Worm (Caenorhabditis elegans): ENCODE measurements around the gene K10D11.7.
A peak's percentile ranks its signal among the peaks of the same experiment; 100 is the strongest.

The K10D11.7 gene

DNA sequence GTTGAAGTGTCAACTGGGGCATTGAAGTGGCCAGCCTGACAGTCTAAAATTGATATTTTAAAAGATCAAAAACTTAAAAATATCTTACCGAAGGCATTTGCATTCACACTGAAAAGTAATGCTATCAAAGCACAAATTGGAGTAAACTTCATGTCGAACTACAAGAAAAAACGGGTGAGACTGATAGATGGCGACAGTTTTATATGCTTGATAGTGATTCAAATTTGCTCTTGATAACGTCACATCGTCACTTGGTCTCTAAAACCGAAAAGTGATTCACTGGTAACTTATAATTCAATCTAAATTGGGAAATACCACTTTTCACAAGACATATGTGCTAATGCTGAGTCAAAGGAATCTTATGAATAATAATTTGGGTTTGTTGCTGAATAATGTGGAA is 4.2 kb downstream of the K10D11.7 start, which contains the start of gene K10D11.5:
Gene K10D11.5, minus strand, starts transcription at position 215 of the 400 bp plus-strand sequence.
- TF ChIP-seq Y48G9A.11 (GFP tag; IDR thresholded peaks at IDR 0.05) (no peak), nhr-111 (GFP tag; optimal IDR thresholded peaks at IDR 0.05) (no peak), ceh-32 (tag; optimal IDR thresholded peaks at IDR 0.05; ENCODE audit: poor library complexity) (no peak), F37D6.2 (tag; optimal IDR thresholded peaks at IDR 0.05) (no peak), pha-4 (GFP tag; IDR thresholded peaks at IDR 0.05) (no peak), pha-4 (tag; optimal IDR thresholded peaks at IDR 0.05) (no peak), dpl-1 (GFP tag; optimal IDR thresholded peaks at IDR 0.05) (no peak), mes-2 (tag; optimal IDR thresholded peaks at IDR 0.05; ENCODE audit: poor library complexity, severe bottlenecking) (no peak), ztf-7 (tag; optimal IDR thresholded peaks at IDR 0.05) (no peak), mep-1 (tag; optimal IDR thresholded peaks at IDR 0.05) (no peak), F10B5.3 (tag; optimal IDR thresholded peaks at IDR 0.05) (no peak), gei-8 (GFP tag; optimal IDR thresholded peaks at IDR 0.05) (no peak), ceh-82 (tag; optimal IDR thresholded peaks at IDR 0.05) (no peak), lin-38 (GFP tag; IDR thresholded peaks at IDR 0.05) (no peak), aly-2 (tag; optimal IDR thresholded peaks at IDR 0.05) (no peak), spr-3 (GFP tag; optimal IDR thresholded peaks at IDR 0.05) (no peak), zfp-2 (tag; optimal IDR thresholded peaks at IDR 0.05) (no peak), lir-3 (tag; optimal IDR thresholded peaks at IDR 0.05) (no peak), ceh-44 (GFP tag; IDR thresholded peaks at IDR 0.05) (no peak), zip-11 (GFP tag; IDR thresholded peaks at IDR 0.05) (no peak), Y105C5A.15 (GFP tag; IDR thresholded peaks at IDR 0.05) (no peak), dve-1 (tag; optimal IDR thresholded peaks at IDR 0.05; ENCODE audit: insufficient read depth) (no peak), tag-97 (GFP tag; IDR thresholded peaks at IDR 0.05) (no peak), duxl-1 (tag; optimal IDR thresholded peaks at IDR 0.05; ENCODE audit: poor library complexity) (no peak), fos-1 (tag; optimal IDR thresholded peaks at IDR 0.05) (no peak), pqm-1 (tag; optimal IDR thresholded peaks at IDR 0.05) (peak; percentile 68), vab-7 (GFP tag; IDR thresholded peaks at IDR 0.05) (no peak), nhr-11 (tag; optimal IDR thresholded peaks at IDR 0.05) (no peak), hlh-30 (tag; optimal IDR thresholded peaks at IDR 0.05; ENCODE audit: insufficient read depth) (no peak), ces-1 (GFP tag; optimal IDR thresholded peaks at IDR 0.05) (no peak), nhr-6 (tag; optimal IDR thresholded peaks at IDR 0.05) (no peak), Y75B8A.6 (GFP tag; IDR thresholded peaks at IDR 0.05) (no peak), ceh-20 (GFP tag; IDR thresholded peaks at IDR 0.05) (no peak), nhr-28 (tag; optimal IDR thresholded peaks at IDR 0.05) (peak; percentile 75), F49E8.2 (tag; optimal IDR thresholded peaks at IDR 0.05; ENCODE audit: borderline replicate concordance) (no peak), snpc-4 (tag; optimal IDR thresholded peaks at IDR 0.05) (no peak), F26F4.8 (GFP tag; conservative IDR thresholded peaks at IDR 0.05) (no peak), unc-39 (tag; optimal IDR thresholded peaks at IDR 0.05) (no peak), hlh-11 (tag; optimal IDR thresholded peaks at IDR 0.05) (peak; percentile 44), lin-1 (GFP tag; IDR thresholded peaks at IDR 0.05) (no peak), egl-27 (tag; optimal IDR thresholded peaks at IDR 0.05) (no peak), arid-1 (GFP tag; conservative IDR thresholded peaks at IDR 0.05) (no peak), fkh-10 (GFP tag; optimal IDR thresholded peaks at IDR 0.05) (no peak), F44E2.7 (GFP tag; IDR thresholded peaks at IDR 0.05) (no peak), jun-1 (tag; optimal IDR thresholded peaks at IDR 0.05) (no peak), daf-19 (GFP tag; conservative IDR thresholded peaks at IDR 0.05) (no peak), R02D3.7 (tag; optimal IDR thresholded peaks at IDR 0.05) (no peak), nhr-10 (tag; optimal IDR thresholded peaks at IDR 0.05) (no peak), mxl-3 (GFP tag; optimal IDR thresholded peaks at IDR 0.05) (no peak), lim-7 (GFP tag; IDR thresholded peaks at IDR 0.05) (no peak), nhr-102 (tag; optimal IDR thresholded peaks at IDR 0.05) (no peak), nhr-48 (tag; optimal IDR thresholded peaks at IDR 0.05) (no peak), php-3 (GFP tag; IDR thresholded peaks at IDR 0.05) (peak; percentile 56; the same call in 1 of the 2 replicates)
